Worm (Caenorhabditis elegans): ENCODE data around the gene chil-5.

chil-5 gene

DNA sequence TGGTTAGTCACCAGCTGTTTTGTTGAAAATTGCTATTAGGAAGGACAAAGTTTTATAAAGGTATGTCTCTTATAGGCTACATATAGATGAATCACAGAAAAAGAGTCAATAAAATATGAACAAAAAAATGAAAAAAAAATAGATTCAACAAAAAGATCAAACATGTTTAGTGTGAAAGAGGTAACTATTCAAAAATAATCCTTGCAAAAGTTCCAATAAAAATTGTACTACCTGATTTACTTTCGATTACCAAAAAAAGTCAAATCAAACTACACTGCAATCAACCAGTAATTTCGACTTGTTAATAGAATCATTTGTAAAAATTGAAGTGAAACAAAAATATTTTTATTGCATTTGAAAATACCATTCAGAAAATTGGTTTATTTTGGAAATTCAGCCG lies 8.5 kb downstream of the chil-5 start, which contains the start of gene ZK938.10:
TSS of gene ZK938.10 (minus strand) at position 101 of the 400 bp plus-strand sequence.
- TF ChIP-seq nhr-237 (tag; optimal IDR thresholded peaks at IDR 0.05) (no peak), hlh-30 (tag; optimal IDR thresholded peaks at IDR 0.05; ENCODE audit: insufficient read depth) (no peak), skn-1 (tag; optimal IDR thresholded peaks at IDR 0.05) (no peak), R02D3.7 (tag; optimal IDR thresholded peaks at IDR 0.05) (no peak), daf-12 (tag; optimal IDR thresholded peaks at IDR 0.05) (no peak), madf-5 (GFP tag; IDR thresholded peaks at IDR 0.05) (no peak), nhr-102 (tag; optimal IDR thresholded peaks at IDR 0.05) (no peak), hlh-11 (tag; optimal IDR thresholded peaks at IDR 0.05) (no peak), spr-3 (GFP tag; optimal IDR thresholded peaks at IDR 0.05) (no peak), T20F7.1 (GFP tag; optimal IDR thresholded peaks at IDR 0.05) (no peak), unc-39 (tag; optimal IDR thresholded peaks at IDR 0.05) (no peak), pha-4 (GFP tag; IDR thresholded peaks at IDR 0.05) (no peak), pha-4 (tag; optimal IDR thresholded peaks at IDR 0.05) (no peak), pqm-1 (tag; optimal IDR thresholded peaks at IDR 0.05) (no peak), set-16 (GFP tag; IDR thresholded peaks at IDR 0.05) (no peak)

DNA sequence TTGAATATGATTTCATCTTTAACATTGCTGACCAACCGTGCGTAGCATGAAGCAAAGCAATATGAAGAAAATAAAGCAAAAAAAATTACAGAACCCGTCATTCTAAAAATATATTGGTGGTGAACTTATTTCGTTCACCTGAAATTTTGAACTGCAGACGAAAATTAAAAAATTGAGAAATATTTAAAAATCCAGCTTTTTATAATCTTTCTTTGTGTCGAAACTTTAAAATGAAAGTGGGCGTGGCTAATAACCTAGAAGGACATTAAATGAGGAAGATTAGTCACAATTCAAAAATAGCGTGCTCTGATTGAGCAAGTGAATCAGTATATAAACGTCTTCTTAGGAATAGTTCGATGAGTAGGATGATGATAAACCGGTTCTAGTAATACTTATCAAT lies 10.0 kb downstream of the chil-5 start, which contains the start of gene old-2:
TSS of gene old-2 (minus strand) at position 101 of the 400 bp plus-strand sequence.
- no peak for TF ChIP-seq ama-1 (optimal IDR thresholded peaks at IDR 0.05)
- no peak for TF ChIP-seq hif-1 (tag; optimal IDR thresholded peaks at IDR 0.05)
- no peak for TF ChIP-seq lin-38 (GFP tag; IDR thresholded peaks at IDR 0.05)
- TF ChIP-seq hlh-11 (tag; optimal IDR thresholded peaks at IDR 0.05) = no peak
- no peak for TF ChIP-seq attf-4 (tag; optimal IDR thresholded peaks at IDR 0.05)
- TF ChIP-seq Y105C5A.15 (GFP tag; IDR thresholded peaks at IDR 0.05) = no peak
- TF ChIP-seq nhr-77 (tag; optimal IDR thresholded peaks at IDR 0.05) = no peak
- no peak for TF ChIP-seq skn-1 (tag; optimal IDR thresholded peaks at IDR 0.05)

DNA sequence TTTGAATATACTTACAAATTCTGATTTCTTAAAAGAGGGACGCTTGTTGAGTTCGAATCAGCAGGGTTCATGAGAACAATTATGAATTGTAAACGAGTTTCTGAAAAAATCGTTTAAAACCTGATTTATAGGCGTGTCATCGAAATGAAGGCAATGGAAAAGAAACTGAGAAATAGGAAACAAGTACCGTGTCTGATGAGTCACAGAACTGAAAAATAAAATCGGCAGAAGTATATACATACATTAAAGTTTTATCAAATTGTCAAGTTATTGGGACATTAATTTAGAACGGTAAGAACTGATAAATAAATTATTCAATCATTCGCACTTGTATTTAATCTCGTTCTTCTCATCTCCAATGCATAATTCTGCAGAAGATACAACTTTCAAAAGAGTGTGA lies 14.2 kb downstream of the chil-5 start, which contains the start of gene chil-9:
TSS of gene chil-9 (minus strand) at position 101 of the 400 bp plus-strand sequence.
- TF ChIP-seq unc-62 (GFP tag; optimal IDR thresholded peaks at IDR 0.05 in 1 of 2) (peak in 1 of 2 experiments; percentile 31), unc-62 (tag; optimal IDR thresholded peaks at IDR 0.05) (no peak), mep-1 (tag; optimal IDR thresholded peaks at IDR 0.05) (no peak)

ce11 chrII:9841985-9842505 lies 17.4 kb downstream of the chil-5 start, which contains the start of gene rnh-1.2:
rnh-1.2 (minus strand) TSS chrII:9842035.
- TF ChIP-seq daf-8 (GFP tag; IDR thresholded peaks at IDR 0.05) (no peak), pqm-1 (tag; optimal IDR thresholded peaks at IDR 0.05) (no peak), R02D3.7 (tag; optimal IDR thresholded peaks at IDR 0.05) (peak; percentile 56), dmd-8 (GFP tag; IDR thresholded peaks at IDR 0.05) (no peak), F26F4.8 (GFP tag; conservative IDR thresholded peaks at IDR 0.05) (no peak)

- TF ChIP-seq daf-16 (GFP tag; optimal IDR thresholded peaks at IDR 0.05) (no peak), daf-16 (tag; optimal IDR thresholded peaks at IDR 0.05) (no peak), spr-3 (GFP tag; optimal IDR thresholded peaks at IDR 0.05) (no peak), gei-8 (GFP tag; optimal IDR thresholded peaks at IDR 0.05) (no peak), ceh-20 (GFP tag; IDR thresholded peaks at IDR 0.05) (no peak), F10B5.3 (tag; optimal IDR thresholded peaks at IDR 0.05) (no peak), skn-1 (tag; optimal IDR thresholded peaks at IDR 0.05) (no peak), zag-1 (tag; optimal IDR thresholded peaks at IDR 0.05) (no peak)
These were observed 19.2 kb downstream of the chil-5 start, which contains the start of gene ZK938.11 for ce11 chrII:9840313-9840712. ZK938.11 (minus strand) TSS chrII:9840413.
